Worm (Caenorhabditis elegans): ENCODE results near the gene aaim-1.

ce11 chrX:6583385-6583784 is 21.2 kb upstream of the aaim-1 start:
- TF ChIP-seq hlh-4 (tag; optimal IDR thresholded peaks at IDR 0.05) (no peak), alr-1 (tag; optimal IDR thresholded peaks at IDR 0.05; ENCODE audit: borderline replicate concordance) (no peak), skn-1 (tag; optimal IDR thresholded peaks at IDR 0.05) (no peak), ztf-11 (tag; optimal IDR thresholded peaks at IDR 0.05) (no peak), nhr-76 (tag; optimal IDR thresholded peaks at IDR 0.05) (no peak), lin-13 (GFP tag; optimal IDR thresholded peaks at IDR 0.05) (no peak), nhr-237 (tag; optimal IDR thresholded peaks at IDR 0.05) (no peak), jun-1 (tag; optimal IDR thresholded peaks at IDR 0.05) (no peak), blmp-1 (tag; optimal IDR thresholded peaks at IDR 0.05) (no peak), nhr-12 (tag; optimal IDR thresholded peaks at IDR 0.05) (no peak)

All from whole organism, L1 larva.